Worm (Caenorhabditis elegans): ENCODE data around the gene C42D4.19.

Gene C42D4.19

DNA sequence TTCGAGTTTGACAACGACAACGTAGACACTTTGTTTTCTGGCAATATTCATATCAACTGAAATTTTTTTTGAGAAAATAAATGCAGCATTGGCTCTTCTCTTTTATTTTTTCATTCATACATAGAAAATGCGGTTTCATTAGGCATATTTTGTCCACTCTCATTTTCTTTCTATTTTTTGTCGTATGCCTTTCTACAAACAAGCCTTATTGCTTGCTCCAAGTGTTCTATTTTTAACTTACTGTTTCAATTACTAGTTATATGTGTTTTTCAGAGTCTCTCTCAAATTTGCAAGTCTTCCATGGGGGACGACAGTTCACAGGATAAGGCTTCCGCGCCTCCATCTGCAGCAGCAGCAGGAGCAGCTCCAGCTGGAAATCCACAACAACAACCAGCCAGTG is 30.5 kb downstream of the C42D4.19 start, which contains the start of gene kcc-1 (continued):
- TF ChIP-seq ztf-22 (GFP tag; optimal IDR thresholded peaks at IDR 0.05), result no peak

DNA sequence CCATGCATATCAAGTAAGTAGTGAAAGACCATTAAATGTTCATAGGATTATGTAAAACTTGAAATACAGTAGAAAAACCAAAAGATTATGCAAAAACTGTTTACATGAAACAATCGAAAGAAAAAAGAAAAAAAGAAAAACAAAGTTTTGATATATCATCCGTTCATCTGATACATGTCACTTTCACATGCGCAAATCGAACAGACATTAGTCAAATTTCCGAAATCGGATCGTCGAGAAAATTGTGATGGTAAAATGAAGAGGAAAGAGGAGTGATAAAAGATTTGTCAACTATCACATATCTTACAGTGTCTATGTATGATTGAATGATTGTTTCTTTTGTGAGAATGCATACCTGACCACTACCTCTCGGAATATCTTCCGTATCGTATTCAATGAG is 33.5 kb downstream of the C42D4.19 start:
- no peak for TF ChIP-seq ama-1 (optimal IDR thresholded peaks at IDR 0.05)
- TF ChIP-seq ama-1 (GFP tag; optimal IDR thresholded peaks at IDR 0.05), result no peak
- TF ChIP-seq ccch-3 (GFP tag; optimal IDR thresholded peaks at IDR 0.05), result no peak
- TF ChIP-seq hlh-26 (GFP tag; conservative IDR thresholded peaks at IDR 0.05), result no peak
- TF ChIP-seq egl-18 (GFP tag; IDR thresholded peaks at IDR 0.05), result no peak
- no peak for TF ChIP-seq nhr-90 (tag; optimal IDR thresholded peaks at IDR 0.05)
- no peak for TF ChIP-seq K12H6.12 (tag; optimal IDR thresholded peaks at IDR 0.05)
- TF ChIP-seq B0019.2 (GFP tag; conservative IDR thresholded peaks at IDR 0.05), result no peak
- TF ChIP-seq ztf-6 (GFP tag; IDR thresholded peaks at IDR 0.05), result no peak
- no peak for TF ChIP-seq Y67H2A.10 (GFP tag; conservative IDR thresholded peaks at IDR 0.05)
- no peak for TF ChIP-seq F55B11.4 (tag; optimal IDR thresholded peaks at IDR 0.05; ENCODE audit: borderline replicate concordance, insufficient read depth)
- no peak for TF ChIP-seq nhr-80 (tag; optimal IDR thresholded peaks at IDR 0.05)

DNA sequence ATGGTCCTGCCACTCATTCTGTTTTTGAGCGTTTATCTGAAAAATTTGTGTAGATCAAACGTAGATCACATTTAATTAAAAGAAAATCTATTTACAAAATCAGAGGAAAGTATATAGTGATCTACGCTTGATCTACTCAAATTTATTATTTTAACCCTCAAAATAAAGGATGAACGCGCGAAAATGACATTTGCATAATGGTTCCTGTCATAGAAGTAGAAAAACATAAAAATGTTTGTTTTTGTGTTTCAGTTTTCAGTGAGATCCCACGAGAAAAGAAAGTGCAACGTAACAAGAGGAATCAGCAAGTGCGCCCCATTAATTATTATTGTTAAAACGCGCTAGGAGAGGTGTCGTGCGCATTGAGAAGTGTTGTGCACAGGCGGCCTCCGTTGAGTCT is 35.9 kb downstream of the C42D4.19 start:
- peak; percentile 90 for TF ChIP-seq madf-6 (GFP tag; IDR thresholded peaks at IDR 0.05)
- TF ChIP-seq madf-8 (GFP tag; conservative IDR thresholded peaks at IDR 0.05), result peak; percentile 67
- TF ChIP-seq xnd-1 (tag; optimal IDR thresholded peaks at IDR 0.05), result peak; percentile 42
- peak; percentile 38; the same call in 1 of the 2 replicates for TF ChIP-seq hmg-1.2 (GFP tag; IDR thresholded peaks at IDR 0.05)
- no peak for TF ChIP-seq hrde-1 (tag; optimal IDR thresholded peaks at IDR 0.05; ENCODE audit: borderline replicate concordance)
- TF ChIP-seq efl-1 (GFP tag; optimal IDR thresholded peaks at IDR 0.05), result peak; percentile 81
- no peak for TF ChIP-seq cebp-1 (GFP tag; IDR thresholded peaks at IDR 0.05)
- TF ChIP-seq cebp-1 (tag; optimal IDR thresholded peaks at IDR 0.05), result no peak
- TF ChIP-seq unc-130 (GFP tag; optimal IDR thresholded peaks at IDR 0.05), result no peak
- peak; percentile 83 for TF ChIP-seq aptf-2 (GFP tag; conservative IDR thresholded peaks at IDR 0.05)
- TF ChIP-seq ceh-91 (GFP tag; IDR thresholded peaks at IDR 0.05), result 0 out of 2 replicates have a peak, but pooled peaks have one; percentile 16
- TF ChIP-seq die-1 (tag; optimal IDR thresholded peaks at IDR 0.05), result peak; percentile 5

DNA sequence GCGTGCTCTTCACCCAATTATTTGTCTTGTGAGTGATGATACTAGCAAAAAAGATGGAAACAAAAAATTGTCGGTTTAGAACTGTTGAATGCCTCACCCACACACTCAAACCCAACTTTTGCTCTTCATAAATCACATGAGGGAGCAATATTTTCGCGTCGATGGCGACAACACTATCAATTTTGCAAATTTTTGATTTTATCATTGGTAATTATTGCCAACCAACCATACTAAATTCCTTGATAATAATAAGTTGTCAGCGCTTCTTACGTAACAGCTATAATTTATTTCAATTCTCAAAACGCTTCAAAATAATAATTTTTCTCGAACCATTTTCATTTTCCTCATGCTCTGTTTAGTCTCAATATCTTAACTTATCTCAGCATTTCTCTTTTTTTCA is 37.3 kb downstream of the C42D4.19 start:
- TF ChIP-seq nhr-80 (tag; optimal IDR thresholded peaks at IDR 0.05), result peak; percentile 37
- no peak for TF ChIP-seq F22D6.2 (tag; optimal IDR thresholded peaks at IDR 0.05)

DNA sequence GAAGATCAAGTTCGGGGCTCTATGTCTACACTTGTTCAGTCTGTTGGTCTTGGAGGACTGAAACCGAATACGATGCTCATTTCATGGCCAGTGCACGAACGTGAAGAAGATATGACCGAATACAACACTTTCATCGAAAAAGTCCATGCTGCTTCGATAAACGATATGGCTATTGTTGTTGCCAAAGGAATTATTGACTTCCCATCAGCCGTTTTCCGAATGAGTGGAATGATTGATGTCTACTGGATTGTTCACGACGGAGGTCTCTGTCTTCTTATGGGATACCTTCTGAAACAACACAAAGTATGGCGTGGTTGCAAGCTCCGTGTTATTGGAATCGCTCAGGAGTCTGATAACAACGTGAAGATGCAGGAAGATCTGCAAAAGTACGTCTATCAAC is 40.8 kb downstream of the C42D4.19 start:
- no peak for TF ChIP-seq ceh-40 (GFP tag; IDR thresholded peaks at IDR 0.05)
- TF ChIP-seq chd-7 (tag; optimal IDR thresholded peaks at IDR 0.05), result no peak
- no peak for TF ChIP-seq snpc-4 (GFP tag; optimal IDR thresholded peaks at IDR 0.05)
- no peak for TF ChIP-seq snpc-4 (tag; optimal IDR thresholded peaks at IDR 0.05)
- no peak for TF ChIP-seq pha-4 (tag; optimal IDR thresholded peaks at IDR 0.05)

DNA sequence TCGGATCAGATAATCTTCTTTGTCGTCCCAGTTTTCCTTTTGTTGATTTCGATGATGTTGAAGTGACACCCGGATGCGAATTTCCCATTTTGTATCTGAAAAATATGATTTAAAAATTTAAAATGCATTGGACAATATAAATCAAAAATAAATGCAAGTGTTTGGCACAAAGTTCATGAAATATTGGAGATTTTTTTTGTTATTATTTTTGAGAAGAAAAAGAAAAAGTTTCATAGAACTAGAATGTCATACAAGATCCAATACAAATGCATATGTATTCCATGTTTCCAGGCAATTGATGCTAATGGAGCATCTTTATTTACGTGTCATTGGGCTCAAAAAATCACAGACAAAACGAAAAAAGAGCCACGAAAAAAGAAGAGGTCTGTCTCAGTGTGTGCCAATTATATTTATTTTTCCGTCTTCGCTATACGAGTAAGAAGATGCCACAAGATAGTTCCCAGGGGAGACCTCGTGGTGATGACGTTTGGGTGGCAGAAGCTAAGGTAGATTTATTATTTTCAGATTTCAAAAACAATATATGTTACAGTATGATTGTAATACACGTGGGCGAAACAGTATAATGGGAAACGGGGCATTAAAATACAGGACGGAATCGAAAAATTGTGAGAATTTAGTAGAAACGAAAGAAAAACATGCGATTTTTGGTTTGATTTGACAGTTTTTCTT is 44.1 kb downstream of the C42D4.19 start, which contains the start of the genes glb-23 and R13A1.1:
Gene glb-23, minus strand, starts transcription at position 101 of the 690 bp plus-strand sequence.
Gene R13A1.1, plus strand, starts transcription at position 640 of the 690 bp plus-strand sequence.
- TF ChIP-seq lin-35 (GFP tag; optimal IDR thresholded peaks at IDR 0.05) (no peak), pbrm-1 (GFP tag; IDR thresholded peaks at IDR 0.05) (no peak), T26A5.8 (tag; optimal IDR thresholded peaks at IDR 0.05) (no peak), F33H1.4 (GFP tag; IDR thresholded peaks at IDR 0.05) (no peak), gei-17 (GFP tag; optimal IDR thresholded peaks at IDR 0.05) (no peak), ztf-25 (GFP tag; IDR thresholded peaks at IDR 0.05) (no peak), unc-62 (GFP tag; optimal IDR thresholded peaks at IDR 0.05) (no peak), hsf-1 (GFP tag; IDR thresholded peaks at IDR 0.05) (no peak), madf-8 (GFP tag; conservative IDR thresholded peaks at IDR 0.05) (no peak), xnd-1 (tag; optimal IDR thresholded peaks at IDR 0.05) (no peak), rcor-1 (GFP tag; IDR thresholded peaks at IDR 0.05) (no peak)
